Fruit fly (Drosophila melanogaster): ENCODE measurements around the gene Mitofilin.
A peak's percentile ranks its signal among the peaks of the same experiment; 100 is the strongest.

Mitofilin gene

DNA sequence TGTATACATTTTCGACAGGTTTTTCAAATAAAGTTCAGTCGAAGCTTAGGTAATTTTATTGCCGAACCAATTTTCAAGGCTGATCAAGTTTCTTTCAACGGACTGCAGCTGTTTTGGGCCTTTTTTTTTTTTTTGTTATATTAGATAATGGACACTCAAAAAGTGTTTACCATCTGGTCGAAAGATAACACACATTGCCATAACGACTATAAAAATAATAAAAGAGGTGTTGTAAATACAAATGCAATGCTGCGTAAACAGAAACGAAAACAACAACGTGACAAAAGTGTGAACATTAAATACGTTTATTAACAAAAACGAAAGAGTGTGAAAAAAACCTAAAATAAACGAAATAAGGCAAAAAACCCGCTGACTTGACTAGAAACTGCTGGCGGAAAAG, 45.4 kb downstream of the Mitofilin start:
- no peak for TF ChIP-seq esn (GFP tag; optimal IDR thresholded peaks at IDR 0.05)
- peak; percentile 48 for TF ChIP-seq vri (GFP tag; optimal IDR thresholded peaks at IDR 0.05)

DNA sequence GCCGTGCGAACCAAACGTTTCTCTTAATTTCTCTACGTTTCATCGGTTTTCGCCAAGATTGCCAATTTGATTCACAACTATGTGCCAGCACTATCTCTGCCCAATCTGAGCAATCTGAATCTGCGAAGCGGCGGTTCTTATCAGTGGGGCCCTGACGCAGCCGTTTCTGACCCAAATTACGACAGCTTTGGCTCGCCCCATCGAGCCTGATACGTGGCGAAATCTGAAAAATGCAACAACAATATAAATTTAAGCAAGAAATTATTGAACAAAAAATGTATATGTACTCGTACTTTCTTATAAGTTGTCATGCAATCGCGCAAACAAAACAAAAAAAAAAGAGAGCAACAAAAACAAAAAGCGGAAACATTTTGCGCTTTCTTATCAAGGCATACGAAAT, 46.2 kb downstream of the Mitofilin start:
- TF ChIP-seq Eip93F (GFP tag; optimal IDR thresholded peaks at IDR 0.05) (peak; percentile 75), CG11294 (GFP tag; IDR thresholded peaks at IDR 0.05) (no peak), Eip78C (GFP tag) (no peak), CG6854 (GFP tag; optimal IDR thresholded peaks at IDR 0.05) (no peak), pdm3 (GFP tag; optimal IDR thresholded peaks at IDR 0.05) (no peak), Hr38 (GFP tag; optimal IDR thresholded peaks at IDR 0.05) (no peak), CG34406 (GFP tag; optimal IDR thresholded peaks at IDR 0.05) (no peak), dac (GFP tag; optimal IDR thresholded peaks at IDR 0.05) (no peak), Hr4 (GFP tag; optimal IDR thresholded peaks at IDR 0.05) (no peak), CG8632 (GFP tag; optimal IDR thresholded peaks at IDR 0.05) (no peak), esn (GFP tag; optimal IDR thresholded peaks at IDR 0.05) (no peak), eg (GFP tag; IDR thresholded peaks at IDR 0.05) (no peak), CG6163 (GFP tag; IDR thresholded peaks at IDR 0.05) (0 out of 3 replicates have a peak, but pooled peaks have one; percentile 6), acj6 (GFP tag; optimal IDR thresholded peaks at IDR 0.05) (no peak), svp (GFP tag) (peak; percentile 86), Smox (GFP tag; optimal IDR thresholded peaks at IDR 0.05) (no peak), CG11902 (GFP tag; optimal IDR thresholded peaks at IDR 0.05) (no peak), Met (GFP tag; optimal IDR thresholded peaks at IDR 0.05) (no peak), CG3919 (GFP tag; optimal IDR thresholded peaks at IDR 0.05) (no peak), OdsH (GFP tag; optimal IDR thresholded peaks at IDR 0.05) (no peak), CG16779 (tag; optimal IDR thresholded peaks at IDR 0.05) (no peak), vri (GFP tag; optimal IDR thresholded peaks at IDR 0.05) (peak; percentile 67)

DNA sequence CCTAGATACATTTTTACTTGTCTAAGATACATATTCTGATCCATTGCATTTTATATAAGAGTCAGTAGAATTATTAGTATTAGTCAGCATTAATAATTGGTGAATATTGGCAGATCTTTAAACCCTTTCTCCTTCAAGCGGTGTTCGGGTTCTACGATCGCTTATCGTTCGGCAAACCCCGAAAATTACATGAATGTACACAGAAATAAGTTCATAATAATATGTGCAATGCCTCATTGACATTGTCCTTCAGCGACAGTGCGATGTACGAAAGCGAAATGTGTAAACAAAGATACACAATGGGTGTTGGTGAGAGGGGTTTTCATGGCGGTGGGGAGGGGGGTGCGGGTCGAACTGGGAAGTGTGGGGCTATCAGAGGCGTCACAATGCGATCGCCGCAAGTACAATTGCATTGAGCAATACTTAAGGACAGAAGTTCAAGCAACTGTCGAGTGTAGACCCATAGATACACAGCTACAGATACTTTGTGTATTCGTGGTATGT, 46.7 kb downstream of the Mitofilin start:
- TF ChIP-seq Hr4 (GFP tag; optimal IDR thresholded peaks at IDR 0.05) = no peak
- TF ChIP-seq Ets96B (tag; optimal IDR thresholded peaks at IDR 0.05) = peak; percentile 1
- TF ChIP-seq Blimp-1 (GFP tag; optimal IDR thresholded peaks at IDR 0.05) = no peak
- TF ChIP-seq fd59A (GFP tag; optimal IDR thresholded peaks at IDR 0.05) = no peak
- peak; percentile 46 for TF ChIP-seq vri (GFP tag; optimal IDR thresholded peaks at IDR 0.05)
- peak; percentile 9 for TF ChIP-seq CG6808 (GFP tag; optimal IDR thresholded peaks at IDR 0.05)
- TF ChIP-seq Hr39 (GFP tag; optimal IDR thresholded peaks at IDR 0.05) = no peak
- no peak for TF ChIP-seq CG31627 (GFP tag; optimal IDR thresholded peaks at IDR 0.05)
- peak; percentile 10 for TF ChIP-seq dsx (GFP tag; optimal IDR thresholded peaks at IDR 0.05; ENCODE audit: poor library complexity, severe bottlenecking)
- TF ChIP-seq Eip93F (GFP tag; optimal IDR thresholded peaks at IDR 0.05) = peak; percentile 77
- no peak for TF ChIP-seq eg (GFP tag; IDR thresholded peaks at IDR 0.05)
- peak; percentile 12 for TF ChIP-seq Eip78C (GFP tag)
- peak in 1 of 2 experiments; percentile 29 for TF ChIP-seq ss (GFP tag; optimal IDR thresholded peaks at IDR 0.05)

DNA sequence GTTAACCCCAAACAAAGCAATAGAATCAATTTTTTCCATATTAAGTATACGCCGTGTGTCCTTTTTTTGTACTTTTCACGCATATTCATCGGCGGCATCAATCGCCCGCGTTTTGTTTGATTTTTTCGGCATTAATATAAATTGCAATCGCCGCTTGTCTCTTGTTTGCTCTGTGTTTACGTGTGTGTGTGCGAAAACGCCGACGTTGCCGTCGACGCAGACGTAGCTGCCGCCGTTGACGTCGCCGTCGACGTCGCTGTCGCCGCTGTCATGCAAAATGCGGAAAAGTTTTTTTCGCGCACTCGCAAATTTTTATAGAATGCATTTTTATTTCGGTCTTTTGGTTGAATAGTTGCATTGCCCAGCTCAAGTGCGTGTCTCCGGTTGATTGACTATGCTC, 50.1 kb downstream of the Mitofilin start:
- TF ChIP-seq CG6808 (GFP tag; optimal IDR thresholded peaks at IDR 0.05) (no peak), CG6276 (GFP tag; optimal IDR thresholded peaks at IDR 0.05) (no peak), dsx (GFP tag; optimal IDR thresholded peaks at IDR 0.05; ENCODE audit: poor library complexity, severe bottlenecking) (peak; percentile 35), lz (GFP tag; optimal IDR thresholded peaks at IDR 0.05) (no peak), svp (GFP tag) (no peak), Eip75B (GFP tag; optimal IDR thresholded peaks at IDR 0.05) (no peak), Eip93F (GFP tag; optimal IDR thresholded peaks at IDR 0.05) (peak; percentile 42), ss (GFP tag; optimal IDR thresholded peaks at IDR 0.05) (peak in 1 of 2 experiments; percentile 43), Blimp-1 (GFP tag; optimal IDR thresholded peaks at IDR 0.05) (no peak), Lpt (GFP tag; optimal IDR thresholded peaks at IDR 0.05) (no peak), Eip78C (GFP tag) (peak; percentile 23), fd59A (GFP tag; optimal IDR thresholded peaks at IDR 0.05) (no peak), CG3919 (GFP tag; optimal IDR thresholded peaks at IDR 0.05) (no peak), CG16779 (tag; optimal IDR thresholded peaks at IDR 0.05) (no peak), CG11762 (GFP tag; optimal IDR thresholded peaks at IDR 0.05; ENCODE audit: insufficient read depth) (no peak), Hr4 (GFP tag; optimal IDR thresholded peaks at IDR 0.05) (no peak), OdsH (GFP tag; optimal IDR thresholded peaks at IDR 0.05) (no peak), CG8319 (GFP tag; optimal IDR thresholded peaks at IDR 0.05) (no peak), CG11294 (GFP tag; IDR thresholded peaks at IDR 0.05) (no peak)

All from whole organism, prepupa.